Worm (Caenorhabditis elegans) whole organism, L3 larva: ENCODE data around the gene gbb-1.

Source experiments
- R02D3.7 ChIP-seq: fragments of 150-350 bp; optimal IDR thresholded peaks from 2 replicates; lab custom pipeline; 2014; ENCODE audit warnings: missing biosample characterization, missing genetic modification characterization
- aly-2 ChIP-seq: fragments of 150-350 bp; optimal IDR thresholded peaks from 2 replicates; lab custom pipeline; 2014; ENCODE audit warnings: missing biosample characterization, missing genetic modification characterization
- ama-1 ChIP-seq: fragments of 150-350 bp; optimal IDR thresholded peaks from 2 replicates; lab custom pipeline; 2018
- ceh-16 ChIP-seq: sonication (generic microtip); optimal IDR thresholded peaks from 2 replicates; lab custom pipeline; 2017; ENCODE audit warnings: missing biosample characterization, missing genetic modification characterization
- ceh-28 ChIP-seq: fragments of 150-350 bp; optimal IDR thresholded peaks from 2 replicates; lab custom pipeline; 2014; ENCODE audit warnings: missing biosample characterization, missing genetic modification reagents, missing genetic modification characterization
- ceh-82 ChIP-seq: fragments of 150-350 bp; optimal IDR thresholded peaks from 2 replicates; lab custom pipeline; 2014; ENCODE audit warnings: missing biosample characterization, missing genetic modification characterization
- daf-12 ChIP-seq: fragments of 150-350 bp; optimal IDR thresholded peaks from 2 replicates; lab custom pipeline; 2014; ENCODE audit warnings: missing biosample characterization, missing genetic modification reagents, missing genetic modification characterization
- egl-27 ChIP-seq: sonication (generic microtip); optimal IDR thresholded peaks from 4 replicates; lab custom pipeline; 2017; ENCODE audit warnings: missing biosample characterization, missing genetic modification reagents, missing genetic modification characterization
- egl-5 ChIP-seq: fragments of 150-350 bp; optimal IDR thresholded peaks from 2 replicates; lab custom pipeline; 2017; ENCODE audit warnings: missing biosample characterization, missing genetic modification reagents, missing genetic modification characterization, inconsistent platforms
- elt-1 ChIP-seq: fragments of 150-350 bp; optimal IDR thresholded peaks from 2 replicates; lab custom pipeline; 2014; ENCODE audit warnings: missing biosample characterization, missing genetic modification characterization
- elt-2 ChIP-seq: sonication (generic microtip); optimal IDR thresholded peaks from 2 replicates; lab custom pipeline; 2016; ENCODE audit warnings: missing genetic modification reagents, mild to moderate bottlenecking, missing genetic modification characterization, missing compliant biosample characterization
- elt-3 ChIP-seq, 3 experiments: fragments of 150-350 bp in 1 of 3; sonication (generic microtip) in 2 of 3; optimal IDR thresholded peaks; 2 replicates in 2 of 3; 4 replicates in 1 of 3; lab custom pipeline; 2014 to 2017; ENCODE audit warnings: missing biosample characterization in 3 of 3, missing genetic modification characterization in 3 of 3
- fkh-10 ChIP-seq: sonication (generic microtip); optimal IDR thresholded peaks from 2 replicates; lab custom pipeline; 2017; ENCODE audit warnings: missing biosample characterization, missing genetic modification reagents, missing genetic modification characterization
- fkh-2 ChIP-seq: fragments of 150-350 bp; optimal IDR thresholded peaks from 2 replicates; lab custom pipeline; 2014; ENCODE audit warnings: missing biosample characterization, missing genetic modification reagents, missing genetic modification characterization
- fos-1 ChIP-seq: fragments of 150-350 bp; optimal IDR thresholded peaks from 2 replicates; lab custom pipeline; 2014; ENCODE audit warnings: missing biosample characterization, missing genetic modification characterization
- hmg-11 ChIP-seq: sonication (generic microtip); optimal IDR thresholded peaks from 2 replicates; lab custom pipeline; 2016; ENCODE audit warnings: missing genetic modification characterization, missing compliant biosample characterization
- jun-1 ChIP-seq: fragments of 150-350 bp; optimal IDR thresholded peaks from 2 replicates; lab custom pipeline; 2014; ENCODE audit warnings: missing biosample characterization, missing genetic modification reagents, missing genetic modification characterization
- lin-15B ChIP-seq: fragments of 150-350 bp; optimal IDR thresholded peaks from 2 replicates; lab custom pipeline; 2014; ENCODE audit warnings: missing biosample characterization, missing genetic modification characterization
- lin-39 ChIP-seq: fragments of 150-350 bp; optimal IDR thresholded peaks from 2 replicates; lab custom pipeline; 2018; ENCODE audit warnings: missing biosample characterization, missing genetic modification reagents, missing genetic modification characterization
- lsy-12 ChIP-seq: sonication (generic microtip); optimal IDR thresholded peaks from 2 replicates; lab custom pipeline; 2016; ENCODE audit warnings: mild to moderate bottlenecking, missing genetic modification characterization, missing compliant biosample characterization
- mdl-1 ChIP-seq: fragments of 150-350 bp; optimal IDR thresholded peaks from 2 replicates; lab custom pipeline; 2014; ENCODE audit warnings: missing biosample characterization, missing genetic modification characterization
- mml-1 ChIP-seq: fragments of 150-350 bp; sonication (generic microtip); optimal IDR thresholded peaks from 3 replicates; lab custom pipeline; 2014; ENCODE audit warnings: missing biosample characterization, missing genetic modification characterization
- nfya-1 ChIP-seq: sonication (generic microtip); optimal IDR thresholded peaks from 2 replicates; lab custom pipeline; 2017; ENCODE audit warnings: missing genetic modification characterization, mild to moderate bottlenecking, missing compliant biosample characterization, antibody characterized with exemption, moderate library complexity; ENCODE audit not compliant: insufficient read depth
- nhr-11 ChIP-seq: fragments of 150-350 bp; optimal IDR thresholded peaks from 2 replicates; lab custom pipeline; 2014; ENCODE audit warnings: missing biosample characterization, missing genetic modification characterization
- nhr-12 ChIP-seq: fragments of 150-350 bp; optimal IDR thresholded peaks from 2 replicates; lab custom pipeline; 2014; ENCODE audit warnings: missing biosample characterization, missing genetic modification characterization
- nhr-23 ChIP-seq: fragments of 150-350 bp; optimal IDR thresholded peaks from 2 replicates; lab custom pipeline; 2014; ENCODE audit warnings: missing biosample characterization, missing genetic modification reagents, missing genetic modification characterization
- nhr-237 ChIP-seq: fragments of 150-350 bp; optimal IDR thresholded peaks from 2 replicates; lab custom pipeline; 2014; ENCODE audit warnings: missing biosample characterization, missing genetic modification characterization
- nhr-25 ChIP-seq: sonication (generic microtip); optimal IDR thresholded peaks from 2 replicates; lab custom pipeline; 2017; ENCODE audit warnings: missing biosample characterization, missing genetic modification characterization
- nhr-43 ChIP-seq: sonication (generic microtip); optimal IDR thresholded peaks from 2 replicates; lab custom pipeline; 2016; ENCODE audit warnings: mild to moderate bottlenecking, missing genetic modification characterization, missing compliant biosample characterization; ENCODE audit not compliant: poor library complexity, severe bottlenecking
- nhr-77 ChIP-seq: fragments of 150-350 bp; optimal IDR thresholded peaks from 2 replicates; lab custom pipeline; 2014; ENCODE audit warnings: missing biosample characterization, missing genetic modification characterization
- pha-4 ChIP-seq: fragments of 150-350 bp; optimal IDR thresholded peaks from 2 replicates; lab custom pipeline; 2014; ENCODE audit warnings: missing biosample characterization, missing genetic modification reagents, missing genetic modification characterization
- pqm-1 ChIP-seq: fragments of 150-350 bp; optimal IDR thresholded peaks from 2 replicates; lab custom pipeline; 2017; ENCODE audit warnings: missing biosample characterization, missing genetic modification characterization, inconsistent platforms
- sea-2 ChIP-seq: fragments of 150-350 bp; sonication (generic microtip); optimal IDR thresholded peaks from 4 replicates; lab custom pipeline; 2014; ENCODE audit warnings: missing biosample characterization, missing genetic modification reagents, missing genetic modification characterization
- snpc-4 ChIP-seq: fragments of 150-350 bp; optimal IDR thresholded peaks from 2 replicates; lab custom pipeline; 2014; ENCODE audit warnings: missing biosample characterization, missing genetic modification characterization
- tbx-2 ChIP-seq: sonication (generic microtip); optimal IDR thresholded peaks from 2 replicates; lab custom pipeline; 2016; ENCODE audit warnings: mild to moderate bottlenecking, missing genetic modification characterization, missing compliant biosample characterization
- zag-1 ChIP-seq: fragments of 150-350 bp; optimal IDR thresholded peaks from 2 replicates; lab custom pipeline; 2014; ENCODE audit warnings: missing biosample characterization, missing genetic modification characterization
- ztf-11 ChIP-seq: fragments of 150-350 bp; optimal IDR thresholded peaks from 2 replicates; lab custom pipeline; 2014; ENCODE audit warnings: missing biosample characterization, missing genetic modification characterization
- ztf-4 ChIP-seq: fragments of 150-350 bp; optimal IDR thresholded peaks from 2 replicates; lab custom pipeline; 2014; ENCODE audit warnings: missing biosample characterization, missing genetic modification characterization

gbb-1 gene

DNA sequence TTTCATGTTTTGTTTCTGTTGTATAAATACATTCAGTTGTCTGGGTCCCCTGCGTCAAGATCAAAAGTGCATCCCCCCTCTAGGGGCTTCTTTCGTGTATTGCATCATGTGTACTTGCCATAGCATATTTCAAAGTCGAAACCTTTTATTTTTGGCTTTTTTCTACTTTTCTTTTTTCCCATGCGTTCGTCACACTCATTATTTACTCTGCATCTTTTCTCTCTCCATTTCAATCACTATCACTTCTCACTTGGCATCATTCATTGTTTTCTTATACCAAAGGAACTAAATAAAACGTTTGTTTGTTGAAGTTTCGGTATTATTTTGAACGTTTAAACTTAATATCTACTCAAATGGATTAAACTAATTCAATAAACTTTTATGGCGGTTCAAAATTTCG, 18.2 kb upstream of the gbb-1 start:
- TF ChIP-seq snpc-4 (tag; lab: Kevin White, UChicago) (peak; percentile 7), nfya-1 (no peak), ceh-28 (tag; lab: Kevin White, UChicago) (no peak), hmg-11 (tag; lab: Kevin White, UChicago) (peak; percentile 43), pha-4 (tag; lab: Kevin White, UChicago) (peak; percentile 86), elt-2 (tag; lab: Kevin White, UChicago) (peak; percentile 19), ztf-4 (tag; lab: Kevin White, UChicago) (no peak), jun-1 (tag; lab: Kevin White, UChicago) (no peak), lin-39 (tag; lab: Kevin White, UChicago) (no peak), ceh-16 (tag; lab: Kevin White, UChicago) (no peak), zag-1 (tag; lab: Kevin White, UChicago) (no peak)
- TF ChIP-seq, all 47 proteins: peak for 4

DNA sequence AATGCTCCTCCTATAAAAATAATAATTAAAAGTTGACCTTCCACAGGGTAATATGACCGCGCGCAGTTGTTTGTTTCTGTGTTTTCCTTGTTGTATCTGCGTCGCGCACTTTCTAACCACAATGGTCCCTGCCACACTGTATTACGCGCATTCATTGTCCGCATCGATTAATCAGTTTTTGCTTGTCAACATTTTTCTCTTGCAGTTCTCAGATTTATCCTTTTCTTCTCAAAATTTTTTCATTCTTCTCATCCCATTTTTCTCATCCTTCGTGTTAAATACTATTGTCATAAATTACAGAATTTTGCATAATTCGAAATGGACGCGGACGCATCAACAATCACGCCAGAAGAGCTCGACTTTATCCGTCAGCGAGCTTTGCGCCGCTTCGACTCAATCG, 17.2 kb upstream of the gbb-1 start, which contains the start of gene pfk-1.1:
Gene pfk-1.1, plus strand, starts transcription at position 301 of the 400 bp plus-strand sequence.
- TF ChIP-seq R02D3.7 (tag; lab: Kevin White, UChicago) = no peak
- no peak for TF ChIP-seq lin-15B (tag; lab: Kevin White, UChicago)
- no peak for TF ChIP-seq nhr-25 (tag; lab: Kevin White, UChicago)
- no peak for TF ChIP-seq fkh-2
- no peak for TF ChIP-seq nhr-11
- TF ChIP-seq nhr-43 (tag; lab: Kevin White, UChicago) = no peak
- TF ChIP-seq tbx-2 (tag; lab: Kevin White, UChicago) = no peak
- TF ChIP-seq zag-1 (tag; lab: Kevin White, UChicago) = no peak
- TF ChIP-seq ztf-4 (tag; lab: Kevin White, UChicago) = no peak
- TF ChIP-seq nhr-12 (tag; lab: Kevin White, UChicago) = no peak
- TF ChIP-seq nhr-77 (tag; lab: Kevin White, UChicago) = no peak
- TF ChIP-seq mml-1 = no peak
- no peak for TF ChIP-seq nhr-23 (tag; lab: Kevin White, UChicago)
- no peak for TF ChIP-seq hmg-11 (tag; lab: Kevin White, UChicago)
- TF ChIP-seq egl-5 (tag; lab: Kevin White, UChicago) = no peak
- TF ChIP-seq elt-3 (tag; optimal IDR thresholded peaks at IDR 0.05; lab: Kevin White, UChicago) = no peak

DNA sequence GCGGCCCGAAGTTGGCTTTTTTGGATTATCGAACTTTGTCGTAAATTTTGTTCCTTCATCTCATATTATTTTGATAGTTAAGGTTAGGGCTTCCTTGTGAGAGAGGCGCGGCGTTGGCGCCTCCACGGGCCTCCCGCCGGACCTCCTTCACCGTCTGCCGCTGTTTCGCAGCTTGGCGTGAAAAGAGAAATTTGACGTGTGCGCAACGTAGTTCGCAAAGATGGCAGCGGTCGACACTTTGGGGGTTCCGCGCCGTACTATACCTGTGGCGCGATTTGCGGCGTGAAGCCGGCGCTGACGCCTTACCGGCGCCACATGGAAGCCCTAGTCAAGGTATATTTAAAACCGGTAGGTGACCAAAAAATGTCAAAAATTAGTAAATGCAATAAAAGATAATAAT, 15.4 kb upstream of the gbb-1 start:
- TF ChIP-seq ceh-82 (tag; lab: Kevin White, UChicago) = no peak
- no peak for TF ChIP-seq daf-12 (tag; lab: Kevin White, UChicago)
- no peak for TF ChIP-seq nfya-1
- TF ChIP-seq nhr-23 (tag; lab: Kevin White, UChicago) = no peak
- TF ChIP-seq fkh-2 = no peak
- TF ChIP-seq pqm-1 (tag; lab: Kevin White, UChicago) = no peak
- TF ChIP-seq aly-2 (tag; lab: Kevin White, UChicago) = no peak
- TF ChIP-seq nhr-25 (tag; lab: Kevin White, UChicago) = no peak
- no peak for TF ChIP-seq ztf-4 (tag; lab: Kevin White, UChicago)
- no peak for TF ChIP-seq nhr-237 (tag; lab: Kevin White, UChicago)
- TF ChIP-seq elt-1 = no peak
- TF ChIP-seq nhr-43 (tag; lab: Kevin White, UChicago) = no peak
- TF ChIP-seq jun-1 (tag; lab: Kevin White, UChicago) = no peak
- no peak for TF ChIP-seq nhr-77 (tag; lab: Kevin White, UChicago)
- TF ChIP-seq R02D3.7 (tag; lab: Kevin White, UChicago) = no peak
- no peak for TF ChIP-seq ztf-11

DNA sequence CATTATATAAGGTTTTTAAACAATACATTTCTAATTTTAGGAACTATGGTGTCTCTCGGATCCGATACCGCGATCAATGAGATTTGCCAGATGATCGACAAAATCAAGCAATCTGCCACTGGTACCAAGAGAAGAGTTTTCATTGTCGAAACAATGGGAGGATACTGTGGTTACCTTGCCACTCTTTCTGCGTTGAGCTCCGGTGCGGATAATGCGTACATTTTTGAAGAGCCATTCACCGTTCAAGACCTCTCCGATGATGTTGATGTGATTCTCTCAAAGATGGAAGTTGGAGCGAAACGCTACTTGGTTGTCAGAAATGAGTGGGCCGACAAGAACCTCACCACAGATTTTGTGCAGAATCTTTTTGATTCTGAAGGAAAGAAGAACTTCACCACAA, 14.1 kb upstream of the gbb-1 start:
- TF ChIP-seq fkh-10 = no peak
- TF ChIP-seq tbx-2 (tag; lab: Kevin White, UChicago) = no peak
- no peak for TF ChIP-seq pqm-1 (tag; lab: Kevin White, UChicago)
- TF ChIP-seq nhr-25 (tag; lab: Kevin White, UChicago) = no peak
- TF ChIP-seq ceh-82 (tag; lab: Kevin White, UChicago) = no peak
- TF ChIP-seq mml-1 = no peak
- no peak for TF ChIP-seq sea-2 (GFP tag; lab: Kevin White, UChicago)
- no peak for TF ChIP-seq ztf-4 (tag; lab: Kevin White, UChicago)
- TF ChIP-seq fos-1 (tag; lab: Kevin White, UChicago) = no peak
- TF ChIP-seq jun-1 (tag; lab: Kevin White, UChicago) = no peak
- no peak for TF ChIP-seq nhr-77 (tag; lab: Kevin White, UChicago)
- TF ChIP-seq egl-27 (tag; lab: Kevin White, UChicago) = no peak
- no peak for TF ChIP-seq ama-1
- no peak for TF ChIP-seq egl-5 (tag; lab: Kevin White, UChicago)
- no peak for TF ChIP-seq nhr-23 (tag; lab: Kevin White, UChicago)
- TF ChIP-seq lsy-12 (tag; lab: Kevin White, UChicago) = no peak
- no peak for TF ChIP-seq hmg-11 (tag; lab: Kevin White, UChicago)
- TF ChIP-seq ztf-11 = no peak
- no peak for TF ChIP-seq mdl-1 (tag; lab: Kevin White, UChicago)
